Worm (Caenorhabditis elegans): ENCODE results near the gene eif-2D.

eif-2D gene

ce11 chrII:5680703-5681102 lies 10.8 kb upstream of the eif-2D start, which contains the start of gene flp-27:
Gene flp-27 (plus strand): TSS chrII:5681003.
- no peak for TF ChIP-seq ztf-29 (GFP tag; IDR thresholded peaks at IDR 0.05)
- no peak for TF ChIP-seq tab-1 (GFP tag; IDR thresholded peaks at IDR 0.05)
- TF ChIP-seq cog-1 (tag; optimal IDR thresholded peaks at IDR 0.05) = no peak
- no peak for TF ChIP-seq klf-2 (GFP tag; conservative IDR thresholded peaks at IDR 0.05)

- TF ChIP-seq ztf-23 (GFP tag; IDR thresholded peaks at IDR 0.05) = no peak
- peak; percentile 46; the same call in 1 of the 2 replicates for TF ChIP-seq klf-2 (GFP tag; conservative IDR thresholded peaks at IDR 0.05)
These were observed 2.6 kb upstream of the eif-2D start, which contains the start of gene C25H3.11 for ce11 chrII:5688959-5689358. Gene C25H3.11 (minus strand): TSS chrII:5689040.

ce11 chrII:5693893-5694292 lies 2.4 kb downstream of the eif-2D start, which contains the start of gene C25H3.3:
Gene C25H3.3 (plus strand): TSS chrII:5694193.
- TF ChIP-seq ztf-29 (GFP tag; IDR thresholded peaks at IDR 0.05) = no peak
- no peak for TF ChIP-seq ztf-23 (GFP tag; IDR thresholded peaks at IDR 0.05)
- TF ChIP-seq cog-1 (tag; optimal IDR thresholded peaks at IDR 0.05) = no peak
- TF ChIP-seq flt-1 (GFP tag; IDR thresholded peaks at IDR 0.05) = no peak
- TF ChIP-seq ref-1 (GFP tag; conservative IDR thresholded peaks at IDR 0.05) = no peak
- TF ChIP-seq T22C8.4 (GFP tag; IDR thresholded peaks at IDR 0.05) = no peak
- no peak for TF ChIP-seq klf-2 (GFP tag; conservative IDR thresholded peaks at IDR 0.05)
- no peak for TF ChIP-seq med-1 (GFP tag; optimal IDR thresholded peaks at IDR 0.05; ENCODE audit: insufficient read depth)
- TF ChIP-seq tab-1 (GFP tag; IDR thresholded peaks at IDR 0.05) = no peak

- TF ChIP-seq flt-1 (GFP tag; IDR thresholded peaks at IDR 0.05) = no peak
- TF ChIP-seq med-1 (GFP tag; optimal IDR thresholded peaks at IDR 0.05; ENCODE audit: insufficient read depth) = no peak
- no peak for TF ChIP-seq cog-1 (tag; optimal IDR thresholded peaks at IDR 0.05)
- no peak for TF ChIP-seq T22C8.4 (GFP tag; IDR thresholded peaks at IDR 0.05)
- no peak for TF ChIP-seq ztf-29 (GFP tag; IDR thresholded peaks at IDR 0.05)
- TF ChIP-seq klf-2 (GFP tag; conservative IDR thresholded peaks at IDR 0.05) = no peak
- no peak for TF ChIP-seq tab-1 (GFP tag; IDR thresholded peaks at IDR 0.05)
These were observed 3.3 kb downstream of the eif-2D start, which contains the start of gene C25H3.14 for ce11 chrII:5694798-5695197. Gene C25H3.14 (plus strand): TSS chrII:5695098.

- TF ChIP-seq flt-1 (GFP tag; IDR thresholded peaks at IDR 0.05) (no peak), cog-1 (tag; optimal IDR thresholded peaks at IDR 0.05) (no peak), ref-1 (GFP tag; conservative IDR thresholded peaks at IDR 0.05) (no peak), klf-2 (GFP tag; conservative IDR thresholded peaks at IDR 0.05) (no peak), tab-1 (GFP tag; IDR thresholded peaks at IDR 0.05) (no peak), med-1 (GFP tag; optimal IDR thresholded peaks at IDR 0.05; ENCODE audit: insufficient read depth) (no peak), ztf-29 (GFP tag; IDR thresholded peaks at IDR 0.05) (no peak), T22C8.4 (GFP tag; IDR thresholded peaks at IDR 0.05) (no peak), ztf-23 (GFP tag; IDR thresholded peaks at IDR 0.05) (no peak)
These were observed 4.7 kb downstream of the eif-2D start for ce11 chrII:5696218-5696617.

- no peak for TF ChIP-seq ztf-23 (GFP tag; IDR thresholded peaks at IDR 0.05)
- no peak for TF ChIP-seq flt-1 (GFP tag; IDR thresholded peaks at IDR 0.05)
- TF ChIP-seq med-1 (GFP tag; optimal IDR thresholded peaks at IDR 0.05; ENCODE audit: insufficient read depth) = no peak
- TF ChIP-seq tab-1 (GFP tag; IDR thresholded peaks at IDR 0.05) = no peak
- no peak for TF ChIP-seq ref-1 (GFP tag; conservative IDR thresholded peaks at IDR 0.05)
- no peak for TF ChIP-seq T22C8.4 (GFP tag; IDR thresholded peaks at IDR 0.05)
These were observed 5.8 kb downstream of the eif-2D start for ce11 chrII:5697338-5697737.

ce11 chrII:5698254-5698653 lies 6.7 kb downstream of the eif-2D start:
- TF ChIP-seq klf-2 (GFP tag; conservative IDR thresholded peaks at IDR 0.05) (no peak), cog-1 (tag; optimal IDR thresholded peaks at IDR 0.05) (no peak), flt-1 (GFP tag; IDR thresholded peaks at IDR 0.05) (no peak), T22C8.4 (GFP tag; IDR thresholded peaks at IDR 0.05) (no peak), ztf-23 (GFP tag; IDR thresholded peaks at IDR 0.05) (no peak), ref-1 (GFP tag; conservative IDR thresholded peaks at IDR 0.05) (no peak), med-1 (GFP tag; optimal IDR thresholded peaks at IDR 0.05; ENCODE audit: insufficient read depth) (no peak), ztf-29 (GFP tag; IDR thresholded peaks at IDR 0.05) (no peak), tab-1 (GFP tag; IDR thresholded peaks at IDR 0.05) (no peak)

- TF ChIP-seq klf-2 (GFP tag; conservative IDR thresholded peaks at IDR 0.05) (no peak), med-1 (GFP tag; optimal IDR thresholded peaks at IDR 0.05; ENCODE audit: insufficient read depth) (no peak), ref-1 (GFP tag; conservative IDR thresholded peaks at IDR 0.05) (no peak), cog-1 (tag; optimal IDR thresholded peaks at IDR 0.05) (no peak), ztf-29 (GFP tag; IDR thresholded peaks at IDR 0.05) (no peak), T22C8.4 (GFP tag; IDR thresholded peaks at IDR 0.05) (no peak), tab-1 (GFP tag; IDR thresholded peaks at IDR 0.05) (no peak)
These were observed 7.3 kb downstream of the eif-2D start, which contains the start of the genes C25H3.10 and C25H3.1 for ce11 chrII:5698869-5699268. Gene C25H3.10 (minus strand): TSS chrII:5698969. Gene C25H3.1 (plus strand): TSS chrII:5699071.

ce11 chrII:5701485-5701884 lies 10.0 kb downstream of the eif-2D start:
- TF ChIP-seq med-1 (GFP tag; optimal IDR thresholded peaks at IDR 0.05; ENCODE audit: insufficient read depth) (no peak), ztf-29 (GFP tag; IDR thresholded peaks at IDR 0.05) (no peak), tab-1 (GFP tag; IDR thresholded peaks at IDR 0.05) (no peak), T22C8.4 (GFP tag; IDR thresholded peaks at IDR 0.05) (no peak), klf-2 (GFP tag; conservative IDR thresholded peaks at IDR 0.05) (no peak), cog-1 (tag; optimal IDR thresholded peaks at IDR 0.05) (no peak), ztf-23 (GFP tag; IDR thresholded peaks at IDR 0.05) (no peak), ref-1 (GFP tag; conservative IDR thresholded peaks at IDR 0.05) (no peak), flt-1 (GFP tag; IDR thresholded peaks at IDR 0.05) (no peak)

- no peak for TF ChIP-seq T22C8.4 (GFP tag; IDR thresholded peaks at IDR 0.05)
- TF ChIP-seq ztf-23 (GFP tag; IDR thresholded peaks at IDR 0.05) = 0 out of 2 replicates have a peak, but pooled peaks have one; percentile 11
- no peak for TF ChIP-seq ztf-29 (GFP tag; IDR thresholded peaks at IDR 0.05)
- no peak for TF ChIP-seq flt-1 (GFP tag; IDR thresholded peaks at IDR 0.05)
These were observed 11.2 kb downstream of the eif-2D start for ce11 chrII:5702611-5703192.
